Worm (Caenorhabditis elegans) whole organism, midembryonic: Measurements from ENCODE around the gene Y54G11A.4.

Experiments
- cog-1 ChIP-seq: sonication (generic microtip); optimal IDR thresholded peaks from 2 replicates; lab custom pipeline; 2016; ENCODE audit warnings: missing genetic modification characterization, missing compliant biosample characterization
- flt-1 ChIP-seq: fragments of 200-800 bp; sonication (Bioruptor generic); IDR thresholded peaks from 2 replicates; pipeline ENCODE4 v1.3.6; 2022; ENCODE audit warnings: missing genetic modification characterization, missing compliant biosample characterization
- klf-2 ChIP-seq: fragments of 200-800 bp; sonication (Bioruptor generic); conservative IDR thresholded peaks from 2 replicates; pipeline ENCODE4 v1.3.6; 2022; ENCODE audit warnings: missing genetic modification reagents, missing genetic modification characterization, missing compliant biosample characterization
- med-1 ChIP-seq: sonication (generic microtip); optimal IDR thresholded peaks from 2 replicates; lab custom pipeline; 2017; ENCODE audit warnings: missing genetic modification characterization, mild to moderate bottlenecking, missing compliant biosample characterization, antibody characterized with exemption, missing genetic modification reagents; ENCODE audit not compliant: insufficient read depth
- ref-1 ChIP-seq: fragments of 200-800 bp; sonication (Bioruptor generic); conservative IDR thresholded peaks from 2 replicates; pipeline ENCODE4 v1.3.6; 2022; ENCODE audit warnings: missing genetic modification reagents, missing genetic modification characterization, missing compliant biosample characterization
- tab-1 ChIP-seq: fragments of 200-800 bp; sonication (Bioruptor generic); IDR thresholded peaks from 2 replicates; pipeline ENCODE4 v1.3.6; 2022; ENCODE audit warnings: missing genetic modification characterization, missing compliant biosample characterization
- ztf-23 ChIP-seq: fragments of 200-800 bp; sonication (Bioruptor generic); IDR thresholded peaks from 2 replicates; pipeline ENCODE4 v1.3.6; 2022; ENCODE audit warnings: missing genetic modification reagents, missing genetic modification characterization, missing compliant biosample characterization
- ztf-29 ChIP-seq: fragments of 200-800 bp; sonication (Bioruptor generic); IDR thresholded peaks from 2 replicates; pipeline ENCODE4 v1.3.6; 2022; ENCODE audit warnings: missing genetic modification reagents, missing genetic modification characterization, missing compliant biosample characterization

DNA sequence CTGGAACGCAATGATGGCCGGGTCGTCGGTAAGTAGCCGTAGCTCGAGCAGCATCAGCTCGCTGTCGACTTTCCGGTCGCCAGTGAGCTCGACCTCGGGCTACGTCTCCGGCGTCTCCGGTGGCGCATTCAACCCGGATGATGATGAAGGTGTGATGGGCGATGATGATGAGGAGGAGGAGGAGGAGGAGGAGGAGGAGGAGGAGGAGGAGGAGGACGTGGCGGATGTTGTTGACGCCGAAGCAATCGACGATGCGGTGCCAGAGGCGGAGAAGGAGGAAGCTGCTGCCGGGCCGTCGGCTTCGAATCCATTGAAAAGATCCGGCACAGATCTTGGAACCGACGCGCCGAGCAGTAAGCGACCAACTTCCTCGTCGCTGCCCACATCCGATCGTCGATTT lies 26.6 kb downstream of the Y54G11A.4 start:
- TF ChIP-seq med-1 = no peak
- TF ChIP-seq ztf-29 (GFP tag; lab: Robert Waterston, UW) = no peak
- no peak for TF ChIP-seq ref-1 (GFP tag; lab: Robert Waterston, UW)
- no peak for TF ChIP-seq klf-2 (GFP tag; lab: Robert Waterston, UW)
- no peak for TF ChIP-seq cog-1 (tag; lab: Kevin White, UChicago)
- no peak for TF ChIP-seq tab-1 (GFP tag; lab: Robert Waterston, UW)
- no peak for TF ChIP-seq flt-1
- TF ChIP-seq ztf-23 (GFP tag; lab: Robert Waterston, UW) = no peak
